Worm (Caenorhabditis elegans) whole organism, L2 larva: ENCODE data around the gene F35E12.9.

Experiments used
- C34F6.9 ChIP-seq: fragments of 150-350 bp; optimal IDR thresholded peaks from 2 replicates; lab custom pipeline; 2014; ENCODE audit warnings: missing biosample characterization, missing genetic modification characterization
- F13H6.1 ChIP-seq: sonication (generic microtip); optimal IDR thresholded peaks from 2 replicates; lab custom pipeline; 2016; ENCODE audit warnings: missing genetic modification characterization, missing compliant biosample characterization
- Y55F3AM.14 ChIP-seq: fragments of 200-800 bp; sonication (Bioruptor generic); optimal IDR thresholded peaks from 2 replicates; lab custom pipeline; 2018; ENCODE audit warnings: mild to moderate bottlenecking, missing genetic modification characterization, missing compliant biosample characterization
- ZK546.5 ChIP-seq: sonication (generic microtip); optimal IDR thresholded peaks from 2 replicates; lab custom pipeline; 2017; ENCODE audit warnings: missing biosample characterization, missing genetic modification characterization
- blmp-1 ChIP-seq: sonication (generic microtip); optimal IDR thresholded peaks from 2 replicates; lab custom pipeline; 2017; ENCODE audit warnings: missing genetic modification characterization, mild to moderate bottlenecking, missing compliant biosample characterization, antibody characterized with exemption, moderate library complexity; ENCODE audit not compliant: insufficient read depth
- ceh-16 ChIP-seq: fragments of 150-350 bp; optimal IDR thresholded peaks from 2 replicates; lab custom pipeline; 2014; ENCODE audit warnings: missing biosample characterization, missing genetic modification characterization
- ceh-82 ChIP-seq: fragments of 150-350 bp; optimal IDR thresholded peaks from 2 replicates; lab custom pipeline; 2014; ENCODE audit warnings: missing biosample characterization, missing genetic modification characterization
- crh-2 ChIP-seq: sonication (generic microtip); optimal IDR thresholded peaks from 2 replicates; lab custom pipeline; 2017; ENCODE audit warnings: missing biosample characterization, missing genetic modification characterization
- dmd-4 ChIP-seq: sonication (generic microtip); optimal IDR thresholded peaks from 2 replicates; lab custom pipeline; 2017; ENCODE audit warnings: missing biosample characterization, missing genetic modification characterization
- egl-27 ChIP-seq: sonication (generic microtip); optimal IDR thresholded peaks from 3 replicates; lab custom pipeline; 2017; ENCODE audit warnings: missing biosample characterization, missing genetic modification reagents, missing genetic modification characterization
- elt-1 ChIP-seq: fragments of 150-350 bp; optimal IDR thresholded peaks from 2 replicates; lab custom pipeline; 2014; ENCODE audit warnings: missing biosample characterization, missing genetic modification characterization
- elt-3 ChIP-seq: sonication (generic microtip); optimal IDR thresholded peaks from 2 replicates; lab custom pipeline; 2017; ENCODE audit warnings: missing biosample characterization, missing genetic modification characterization
- fos-1 ChIP-seq: fragments of 150-350 bp; optimal IDR thresholded peaks from 2 replicates; lab custom pipeline; 2014; ENCODE audit warnings: missing biosample characterization, missing genetic modification characterization
- gmeb-1 ChIP-seq: fragments of 150-350 bp; optimal IDR thresholded peaks from 2 replicates; lab custom pipeline; 2014; ENCODE audit warnings: missing biosample characterization, missing genetic modification characterization
- lin-11 ChIP-seq: fragments of 150-350 bp; sonication (generic microtip); optimal IDR thresholded peaks from 2 replicates; lab custom pipeline; 2014; ENCODE audit warnings: missing biosample characterization, missing genetic modification characterization, inconsistent platforms, mixed read lengths
- lin-13 ChIP-seq: fragments of 150-350 bp; optimal IDR thresholded peaks from 2 replicates; lab custom pipeline; 2014; ENCODE audit warnings: missing biosample characterization, missing genetic modification reagents, missing genetic modification characterization
- lin-39 ChIP-seq: fragments of 150-350 bp; optimal IDR thresholded peaks from 2 replicates; lab custom pipeline; 2014; ENCODE audit warnings: missing biosample characterization, missing genetic modification reagents, missing genetic modification characterization
- lsy-2 ChIP-seq, 2 experiments: fragments of 150-350 bp in 1 of 2; sonication (generic microtip) in 1 of 2; optimal IDR thresholded peaks; 2 replicates each; lab custom pipeline; 2014 to 2017; ENCODE audit warnings: missing biosample characterization in 2 of 2, missing genetic modification characterization in 2 of 2
- mdl-1 ChIP-seq, 2 experiments: fragments of 150-350 bp in 1 of 2; sonication (generic microtip) in 1 of 2; optimal IDR thresholded peaks; 2 replicates each; lab custom pipeline; 2017; ENCODE audit warnings: missing biosample characterization in 2 of 2, missing genetic modification characterization in 2 of 2
- nhr-11 ChIP-seq: fragments of 150-350 bp; optimal IDR thresholded peaks from 2 replicates; lab custom pipeline; 2014; ENCODE audit warnings: missing biosample characterization, missing genetic modification characterization
- nhr-129 ChIP-seq: fragments of 150-350 bp; optimal IDR thresholded peaks from 2 replicates; lab custom pipeline; 2014; ENCODE audit warnings: missing biosample characterization, missing genetic modification characterization
- nhr-21 ChIP-seq: fragments of 150-350 bp; optimal IDR thresholded peaks from 2 replicates; lab custom pipeline; 2014; ENCODE audit warnings: missing biosample characterization, missing genetic modification characterization
- nhr-237 ChIP-seq: fragments of 150-350 bp; optimal IDR thresholded peaks from 2 replicates; lab custom pipeline; 2014; ENCODE audit warnings: missing biosample characterization, missing genetic modification characterization
- nhr-6 ChIP-seq: fragments of 150-350 bp; optimal IDR thresholded peaks from 2 replicates; lab custom pipeline; 2014; ENCODE audit warnings: missing biosample characterization, missing genetic modification characterization
- peb-1 ChIP-seq: fragments of 150-350 bp; optimal IDR thresholded peaks from 2 replicates; lab custom pipeline; 2014; ENCODE audit warnings: missing biosample characterization, missing genetic modification characterization
- sem-4 ChIP-seq: fragments of 150-350 bp; optimal IDR thresholded peaks from 2 replicates; lab custom pipeline; 2014; ENCODE audit warnings: missing biosample characterization, missing genetic modification reagents, missing genetic modification characterization
- sma-3 ChIP-seq: sonication (generic microtip); optimal IDR thresholded peaks from 2 replicates; lab custom pipeline; 2016; ENCODE audit warnings: missing genetic modification reagents, missing genetic modification characterization, missing compliant biosample characterization
- sma-9 ChIP-seq, 2 experiments: fragments of 150-350 bp in 1 of 2; sonication (generic microtip) in 1 of 2; optimal IDR thresholded peaks; 2 replicates each; lab custom pipeline; 2014 to 2016; ENCODE audit warnings: missing genetic modification characterization in 2 of 2, mild to moderate bottlenecking in 1 of 2, missing biosample characterization in 1 of 2, missing compliant biosample characterization in 1 of 2, missing genetic modification reagents in 1 of 2, moderate library complexity in 1 of 2
- snpc-4 ChIP-seq: fragments of 150-350 bp; optimal IDR thresholded peaks from 2 replicates; lab custom pipeline; 2014; ENCODE audit warnings: missing biosample characterization, missing genetic modification characterization
- unc-55 ChIP-seq: fragments of 150-350 bp; sonication (generic microtip); optimal IDR thresholded peaks from 3 replicates; lab custom pipeline; 2014; ENCODE audit warnings: missing biosample characterization, missing genetic modification reagents, missing genetic modification characterization
- zag-1 ChIP-seq: fragments of 150-350 bp; optimal IDR thresholded peaks from 2 replicates; lab custom pipeline; 2014; ENCODE audit warnings: missing biosample characterization, missing genetic modification characterization
- ztf-4 ChIP-seq: fragments of 150-350 bp; optimal IDR thresholded peaks from 2 replicates; lab custom pipeline; 2014; ENCODE audit warnings: missing biosample characterization, missing genetic modification characterization

The F35E12.9 gene

DNA sequence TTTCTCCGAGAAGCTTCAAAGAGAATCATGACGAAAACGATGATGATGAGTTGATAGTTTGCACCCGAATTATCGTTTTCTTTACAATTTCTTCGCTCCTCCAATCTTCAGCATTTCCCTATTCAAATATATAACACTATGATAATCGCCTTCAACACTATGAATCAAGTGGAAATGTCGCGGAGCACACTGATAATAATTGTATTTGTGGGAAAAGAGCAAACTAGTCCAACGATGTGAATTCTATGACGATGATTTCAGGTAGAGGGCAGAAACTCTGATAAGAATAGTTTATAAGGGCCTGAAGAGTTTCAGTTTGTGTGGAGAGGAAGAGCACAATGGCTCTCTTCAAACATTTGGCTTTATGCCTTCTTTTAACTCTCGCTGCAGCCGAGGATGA is 28.4 kb downstream of the F35E12.9 start, which contains the start of gene T01D3.6:
Gene T01D3.6 (plus strand): TSS at position 294 of the 400 bp plus-strand sequence.
- TF ChIP-seq ztf-4 (no peak), gmeb-1 (tag; lab: Kevin White, UChicago) (peak; percentile 34), lsy-2 (tag; optimal IDR thresholded peaks at IDR 0.05; lab: Kevin White, UChicago) (no peak), fos-1 (tag; lab: Kevin White, UChicago) (peak; percentile 88), sma-9 (GFP tag; optimal IDR thresholded peaks at IDR 0.05; lab: Kevin White, UChicago) (peak; percentile 56), sma-9 (tag; optimal IDR thresholded peaks at IDR 0.05; lab: Kevin White, UChicago) (no peak)

- no peak for TF ChIP-seq nhr-11 (tag; lab: Kevin White, UChicago)
- TF ChIP-seq sem-4 (tag; lab: Kevin White, UChicago) = peak; percentile 53
- TF ChIP-seq lin-39 (tag; lab: Kevin White, UChicago) = no peak
- no peak for TF ChIP-seq ZK546.5 (tag; lab: Kevin White, UChicago)
- peak; percentile 36 for TF ChIP-seq zag-1 (tag; lab: Kevin White, UChicago)
- peak; percentile 89 for TF ChIP-seq crh-2 (tag; lab: Kevin White, UChicago)
- TF ChIP-seq egl-27 = peak; percentile 65
- peak; percentile 94 for TF ChIP-seq sma-3 (GFP tag; lab: Kevin White, UChicago)
- peak; percentile 10 for TF ChIP-seq snpc-4 (tag; lab: Kevin White, UChicago)
- TF ChIP-seq nhr-129 (tag; lab: Kevin White, UChicago) = peak; percentile 77
- TF ChIP-seq nhr-6 (tag; lab: Kevin White, UChicago) = no peak
- TF ChIP-seq blmp-1 (tag; lab: Kevin White, UChicago) = peak; percentile 64
- TF ChIP-seq ceh-82 (tag; lab: Kevin White, UChicago) = peak; percentile 41
- peak; percentile 50 to 86 for TF ChIP-seq lsy-2 (tag; optimal IDR thresholded peaks at IDR 0.05; lab: Kevin White, UChicago)
- TF ChIP-seq F13H6.1 (tag; lab: Kevin White, UChicago) = peak; percentile 73
- no peak for TF ChIP-seq lin-13 (GFP tag; lab: Kevin White, UChicago)
- peak; percentile 65 for TF ChIP-seq nhr-21 (tag; lab: Kevin White, UChicago)
- peak; percentile 92 for TF ChIP-seq C34F6.9
- TF ChIP-seq gmeb-1 (tag; lab: Kevin White, UChicago) = peak; percentile 73
- TF ChIP-seq fos-1 (tag; lab: Kevin White, UChicago) = peak; percentile 70
- TF ChIP-seq lin-11 (tag; lab: Kevin White, UChicago) = peak; percentile 57
- TF ChIP-seq Y55F3AM.14 (GFP tag; lab: Kevin White, UChicago) = peak; percentile 20
- no peak for TF ChIP-seq nhr-237 (tag; lab: Kevin White, UChicago)
- peak; percentile 84 for TF ChIP-seq sma-9 (GFP tag; optimal IDR thresholded peaks at IDR 0.05; lab: Kevin White, UChicago)
- TF ChIP-seq sma-9 (tag; optimal IDR thresholded peaks at IDR 0.05; lab: Kevin White, UChicago) = no peak
- TF ChIP-seq unc-55 (GFP tag; lab: Kevin White, UChicago) = peak; percentile 90
Observed at ce11 chrV:13715223-13715686, 29.7 kb downstream of the F35E12.9 start, which contains the start of gene zipt-9. zipt-9 (minus strand) TSS chrV:13715273.

DNA sequence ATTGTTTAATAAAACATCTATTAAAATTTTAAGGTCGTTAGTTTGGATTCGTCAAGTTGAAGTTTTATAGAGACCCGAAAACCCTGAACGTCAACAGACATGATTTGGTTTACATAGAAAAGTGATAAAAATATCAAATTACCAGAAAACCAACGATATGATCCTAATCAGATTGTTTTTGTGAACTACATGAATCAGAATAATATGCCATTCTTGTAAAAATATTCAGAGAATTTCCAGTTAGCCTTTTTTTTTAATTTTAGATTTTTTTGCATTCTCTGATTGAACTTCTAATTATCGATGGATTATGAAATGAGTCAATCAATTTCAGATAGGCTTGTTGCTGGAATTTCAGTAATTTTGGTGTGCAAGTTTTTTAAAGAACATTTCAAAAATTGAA is 33.9 kb downstream of the F35E12.9 start, which contains the start of gene srx-96:
Gene srx-96 (plus strand): TSS at position 301 of the 400 bp plus-strand sequence.
- no peak for TF ChIP-seq elt-1 (tag; lab: Kevin White, UChicago)
- no peak for TF ChIP-seq crh-2 (tag; lab: Kevin White, UChicago)
- no peak for TF ChIP-seq snpc-4 (tag; lab: Kevin White, UChicago)
- no peak for TF ChIP-seq ceh-16 (tag; lab: Kevin White, UChicago)

ce11 chrV:13707295-13707694 is 37.6 kb downstream of the F35E12.9 start, which contains the start of gene hlh-34:
hlh-34 (minus strand) TSS chrV:13707395.
- TF ChIP-seq mdl-1 (tag; optimal IDR thresholded peaks at IDR 0.05; lab: Kevin White, UChicago) = no peak
- TF ChIP-seq lsy-2 (tag; optimal IDR thresholded peaks at IDR 0.05; lab: Kevin White, UChicago) = no peak
- no peak for TF ChIP-seq egl-27
- no peak for TF ChIP-seq lin-13 (GFP tag; lab: Kevin White, UChicago)
- no peak for TF ChIP-seq elt-3 (tag; lab: Kevin White, UChicago)
- TF ChIP-seq peb-1 (tag; lab: Kevin White, UChicago) = no peak
- TF ChIP-seq dmd-4 (tag; lab: Kevin White, UChicago) = no peak
- no peak for TF ChIP-seq lin-11 (tag; lab: Kevin White, UChicago)
- no peak for TF ChIP-seq unc-55 (GFP tag; lab: Kevin White, UChicago)
- no peak for TF ChIP-seq nhr-129 (tag; lab: Kevin White, UChicago)
